Fruit fly (Drosophila melanogaster) S2 (cell line): ENCODE data around the gene CG9386.

Source experiments
- CG8478 ChIP-seq: fragments of >200 bp; optimal IDR thresholded peaks from 2 replicates; lab custom pipeline; 2018
- CTCF ChIP-seq, 2 experiments: fragments of >200 bp; optimal IDR thresholded peaks; 2 replicates each; lab custom pipeline; 2018

The CG9386 gene

dm6 chr3R:9586663-9587248 is 31.5 kb upstream of the CG9386 start, which contains the start of gene P58IPK:
P58IPK (plus strand) TSS chr3R:9586942.
- TF ChIP-seq CTCF (optimal IDR thresholded peaks at IDR 0.05; lab: Kevin White, UChicago) = peak; percentile 4 to 31
- no peak for TF ChIP-seq CG8478

dm6 chr3R:9583122-9583521 is 27.9 kb upstream of the CG9386 start, which contains the start of gene CG33654:
CG33654 (minus strand) TSS chr3R:9583222.
- TF ChIP-seq CG8478 (no peak), CTCF (optimal IDR thresholded peaks at IDR 0.05; lab: Kevin White, UChicago) (no peak)

dm6 chr3R:9581973-9582372 is 26.8 kb upstream of the CG9386 start:
- TF ChIP-seq CTCF (optimal IDR thresholded peaks at IDR 0.05; lab: Kevin White, UChicago) = no peak
- no peak for TF ChIP-seq CG8478

- TF ChIP-seq CG8478 (no peak), CTCF (optimal IDR thresholded peaks at IDR 0.05; lab: Kevin White, UChicago) (no peak)
Observed at dm6 chr3R:9581089-9581520, 25.9 kb upstream of the CG9386 start, which contains the start of gene CG8301. CG8301 (plus strand) TSS chr3R:9581306.

dm6 chr3R:9577382-9578137 is 22.4 kb upstream of the CG9386 start, which contains the start of the genes Kap-alpha3 and Son:
Kap-alpha3 (minus strand) TSS chr3R:9577733.
Son (plus strand) TSS chr3R:9578042.
- TF ChIP-seq CG8478 (no peak), CTCF (optimal IDR thresholded peaks at IDR 0.05; lab: Kevin White, UChicago) (no peak)

- TF ChIP-seq CTCF (optimal IDR thresholded peaks at IDR 0.05; lab: Kevin White, UChicago) (peak; percentile 78 to 88), CG8478 (no peak)
Observed at dm6 chr3R:9573812-9574587, 18.8 kb upstream of the CG9386 start, which contains the start of gene CG9399. CG9399 (minus strand) TSS chr3R:9574211.

- TF ChIP-seq CG8478 (no peak), CTCF (optimal IDR thresholded peaks at IDR 0.05; lab: Kevin White, UChicago) (no peak)
Observed at dm6 chr3R:9572929-9573811, 18.0 kb upstream of the CG9386 start.

- TF ChIP-seq CG8478 (no peak), CTCF (optimal IDR thresholded peaks at IDR 0.05; lab: Kevin White, UChicago) (no peak)
Observed at dm6 chr3R:9571523-9571922, 16.3 kb upstream of the CG9386 start, which contains the start of gene CG9396. CG9396 (minus strand) TSS chr3R:9571623.

- TF ChIP-seq CG8478 = no peak
- no peak for TF ChIP-seq CTCF (optimal IDR thresholded peaks at IDR 0.05; lab: Kevin White, UChicago)
Observed at dm6 chr3R:9570657-9571056, 15.4 kb upstream of the CG9386 start.

dm6 chr3R:9570114-9570513 is 14.9 kb upstream of the CG9386 start, which contains the start of gene CG16790:
CG16790 (minus strand) TSS chr3R:9570214.
- TF ChIP-seq CG8478 (no peak), CTCF (optimal IDR thresholded peaks at IDR 0.05; lab: Kevin White, UChicago) (no peak)

- no peak for TF ChIP-seq CG8478
- no peak for TF ChIP-seq CTCF (optimal IDR thresholded peaks at IDR 0.05; lab: Kevin White, UChicago)
Observed at dm6 chr3R:9565895-9566294, 10.7 kb upstream of the CG9386 start, which contains the start of gene CG16789. CG16789 (plus strand) TSS chr3R:9566195.

dm6 chr3R:9563240-9563992 is 8.2 kb upstream of the CG9386 start, which contains the start of the genes CG9393 and Vps45:
CG9393 (minus strand) TSS chr3R:9563673.
Vps45 (plus strand) TSS chr3R:9563924.
- TF ChIP-seq CTCF (optimal IDR thresholded peaks at IDR 0.05; lab: Kevin White, UChicago) (peak in 1 of 2 experiments; percentile 13), CG8478 (no peak)

dm6 chr3R:9561121-9561520 is 5.9 kb upstream of the CG9386 start:
- TF ChIP-seq CG8478 (no peak), CTCF (optimal IDR thresholded peaks at IDR 0.05; lab: Kevin White, UChicago) (no peak)
